Fruit fly (Drosophila melanogaster): Measurements from ENCODE around the gene Zip71B.

DNA sequence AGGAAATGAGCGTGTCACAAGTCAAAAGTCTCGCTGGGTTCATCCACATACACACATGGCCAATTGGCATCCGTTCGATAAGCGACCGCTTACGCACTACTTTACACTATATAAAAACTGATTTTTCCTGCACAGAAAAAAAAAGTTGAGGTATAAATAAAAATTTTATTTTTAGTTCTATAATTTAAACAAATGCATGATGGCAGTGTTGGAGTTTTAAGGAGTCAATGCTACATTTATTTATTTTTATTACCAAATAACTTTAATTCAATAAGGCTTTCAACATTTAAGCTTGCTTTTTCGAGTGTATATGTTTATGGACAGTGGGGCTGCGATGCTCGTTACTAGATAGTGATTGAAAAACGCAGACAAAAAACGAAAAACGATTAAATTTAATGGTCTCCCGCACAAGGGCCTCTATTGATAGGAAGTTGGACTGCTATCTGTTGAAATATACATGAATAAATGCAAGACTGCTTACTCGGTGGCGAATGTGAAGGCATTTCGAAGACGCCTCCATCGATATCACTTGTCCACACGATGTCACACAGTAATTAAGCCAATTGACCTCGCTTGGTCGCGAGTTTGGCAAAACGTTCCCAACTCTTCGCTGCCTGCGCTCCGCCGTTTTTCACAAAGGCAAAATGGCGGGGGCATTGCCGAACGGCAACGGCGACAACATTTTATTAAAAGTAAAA is 19.7 kb downstream of the Zip71B start:
- TF ChIP-seq crp (GFP tag; optimal IDR thresholded peaks at IDR 0.05) (no peak), onecut (GFP tag; IDR thresholded peaks at IDR 0.05) (peak; percentile 69), tio (GFP tag; optimal IDR thresholded peaks at IDR 0.05) (peak; percentile 48), CG10543 (GFP tag; optimal IDR thresholded peaks at IDR 0.05) (peak; percentile 7), CG2129 (GFP tag; IDR thresholded peaks at IDR 0.05; ENCODE audit: partially characterized antibody) (no peak), CG9876 (GFP tag; optimal IDR thresholded peaks at IDR 0.05) (no peak), NK7.1 (GFP tag; optimal IDR thresholded peaks at IDR 0.05) (no peak)
